Worm (Caenorhabditis elegans) whole organism, young adult: ENCODE results near the gene K12G11.6.

Source experiments
- B0261.1 ChIP-seq: sonication (generic microtip); optimal IDR thresholded peaks from 2 replicates; lab custom pipeline; 2016; ENCODE audit warnings: mild to moderate bottlenecking, missing genetic modification characterization, moderate library complexity, missing compliant biosample characterization
- F10E7.11 ChIP-seq: sonication (generic microtip); optimal IDR thresholded peaks from 2 replicates; lab custom pipeline; 2017; ENCODE audit warnings: mild to moderate bottlenecking, missing genetic modification characterization, moderate library complexity, missing compliant biosample characterization
- F49E8.2 ChIP-seq: sonication (generic microtip); optimal IDR thresholded peaks from 3 replicates; lab custom pipeline; 2017; ENCODE audit warnings: missing genetic modification characterization, mild to moderate bottlenecking, missing compliant biosample characterization, antibody characterized with exemption, moderate library complexity; ENCODE audit not compliant: insufficient read depth
- F52B5.7 ChIP-seq: sonication (generic microtip); optimal IDR thresholded peaks from 2 replicates; lab custom pipeline; 2016; ENCODE audit warnings: mild to moderate bottlenecking, missing genetic modification characterization, missing compliant biosample characterization
- F55B11.4 ChIP-seq: sonication (generic microtip); optimal IDR thresholded peaks from 2 replicates; lab custom pipeline; 2016; ENCODE audit warnings: missing compliant biosample characterization, missing genetic modification characterization, borderline replicate concordance; ENCODE audit not compliant: insufficient read depth
- F57A8.1 ChIP-seq: fragments of 200-800 bp; sonication (Bioruptor generic); optimal IDR thresholded peaks from 2 replicates; lab custom pipeline; 2018; ENCODE audit warnings: mild to moderate bottlenecking, missing genetic modification characterization, moderate library complexity, missing compliant biosample characterization
- K11D2.4 ChIP-seq: fragments of 200-800 bp; sonication (Bioruptor generic); IDR thresholded peaks from 2 replicates; pipeline ENCODE4 v1.3.6; 2022; ENCODE audit warnings: missing genetic modification reagents, missing genetic modification characterization, missing compliant biosample characterization
- T07F8.4 ChIP-seq: sonication (generic microtip); optimal IDR thresholded peaks from 2 replicates; lab custom pipeline; 2016; ENCODE audit warnings: mild to moderate bottlenecking, missing genetic modification characterization, moderate library complexity, missing compliant biosample characterization
- T26A5.8 ChIP-seq: sonication (generic microtip); optimal IDR thresholded peaks from 2 replicates; lab custom pipeline; 2016; ENCODE audit warnings: missing genetic modification characterization, missing compliant biosample characterization
- Y56A3A.18 ChIP-seq: fragments of 200-800 bp; sonication (Bioruptor generic); IDR thresholded peaks from 2 replicates; pipeline ENCODE4 v1.3.6; 2022; ENCODE audit warnings: missing genetic modification reagents, missing genetic modification characterization, missing compliant biosample characterization
- Y79H2A.3 ChIP-seq: fragments of 200-800 bp; sonication (Bioruptor generic); conservative IDR thresholded peaks from 2 replicates; pipeline ENCODE4 v1.3.6; 2022; ENCODE audit warnings: missing genetic modification reagents, missing genetic modification characterization, missing compliant biosample characterization
- ZK185.1 ChIP-seq: sonication (generic microtip); optimal IDR thresholded peaks from 2 replicates; lab custom pipeline; 2016; ENCODE audit warnings: mild to moderate bottlenecking, missing genetic modification characterization, missing compliant biosample characterization; ENCODE audit not compliant: poor library complexity, severe bottlenecking
- ama-1 ChIP-seq, 3 experiments: fragments of 150-350 bp in 1 of 3; sonication (generic microtip) in 2 of 3; optimal IDR thresholded peaks; 2 replicates each; lab custom pipeline; 2014 to 2018; ENCODE audit warnings: missing biosample characterization in 2 of 3, missing genetic modification characterization in 2 of 3, missing genetic modification reagents in 2 of 3
- aptf-2 ChIP-seq: fragments of 200-800 bp; sonication (Bioruptor generic); conservative IDR thresholded peaks from 2 replicates; pipeline ENCODE4 v1.3.6; 2022; ENCODE audit warnings: missing genetic modification reagents, missing genetic modification characterization, missing compliant biosample characterization
- athp-1 ChIP-seq: sonication (generic microtip); optimal IDR thresholded peaks from 2 replicates; lab custom pipeline; 2017; ENCODE audit warnings: mild to moderate bottlenecking, missing genetic modification characterization, missing compliant biosample characterization
- cebp-2 ChIP-seq: fragments of 200-800 bp; sonication (Bioruptor generic); IDR thresholded peaks from 2 replicates; pipeline ENCODE4 v1.3.6; 2022; ENCODE audit warnings: missing genetic modification characterization, missing compliant biosample characterization
- ceh-27 ChIP-seq: fragments of 200-800 bp; sonication (Bioruptor generic); optimal IDR thresholded peaks from 2 replicates; lab custom pipeline; 2018; ENCODE audit warnings: mild to moderate bottlenecking, missing genetic modification characterization, moderate library complexity, missing compliant biosample characterization
- ceh-58 ChIP-seq: fragments of 200-800 bp; sonication (Bioruptor generic); IDR thresholded peaks from 2 replicates; pipeline ENCODE4 v1.3.6; 2022; ENCODE audit warnings: missing genetic modification characterization, missing compliant biosample characterization
- dox-1 ChIP-seq: fragments of 200-800 bp; sonication (Bioruptor generic); IDR thresholded peaks from 2 replicates; pipeline ENCODE4 v1.3.6; 2022; ENCODE audit warnings: missing genetic modification reagents, missing genetic modification characterization, missing compliant biosample characterization
- efl-1 ChIP-seq: fragments of 150-350 bp; optimal IDR thresholded peaks from 2 replicates; lab custom pipeline; 2014; ENCODE audit warnings: missing biosample characterization, missing genetic modification reagents, missing genetic modification characterization
- egl-18 ChIP-seq: fragments of 200-800 bp; sonication (Bioruptor generic); IDR thresholded peaks from 2 replicates; pipeline ENCODE4 v1.3.6; 2022; ENCODE audit warnings: missing genetic modification reagents, missing genetic modification characterization, missing compliant biosample characterization
- egrh-3 ChIP-seq: fragments of 200-800 bp; sonication (Bioruptor generic); IDR thresholded peaks from 2 replicates; pipeline ENCODE4 v1.3.6; 2022; ENCODE audit warnings: missing genetic modification reagents, missing genetic modification characterization, missing compliant biosample characterization
- ets-4 ChIP-seq: fragments of 200-800 bp; sonication (Bioruptor generic); optimal IDR thresholded peaks from 2 replicates; lab custom pipeline; 2018; ENCODE audit warnings: mild to moderate bottlenecking, missing genetic modification characterization, missing compliant biosample characterization
- gei-17 ChIP-seq: fragments of 200-800 bp; sonication (Bioruptor generic); optimal IDR thresholded peaks from 2 replicates; lab custom pipeline; 2018; ENCODE audit warnings: mild to moderate bottlenecking, missing genetic modification characterization, missing compliant biosample characterization
- him-1 ChIP-seq: sonication (generic microtip); optimal IDR thresholded peaks from 2 replicates; lab custom pipeline; 2016; ENCODE audit warnings: missing genotype, missing genetic modification reagents, missing genetic modification characterization, missing compliant biosample characterization
- hlh-12 ChIP-seq: sonication (generic microtip); optimal IDR thresholded peaks from 2 replicates; lab custom pipeline; 2016; ENCODE audit warnings: missing genetic modification characterization, missing compliant biosample characterization
- hmg-1.2 ChIP-seq: fragments of 200-800 bp; sonication (Bioruptor generic); IDR thresholded peaks from 2 replicates; pipeline ENCODE4 v1.3.6; 2022; ENCODE audit warnings: missing genetic modification reagents, missing genetic modification characterization, missing compliant biosample characterization
- hsf-1 ChIP-seq: fragments of 200-800 bp; sonication (Bioruptor generic); IDR thresholded peaks from 2 replicates; pipeline ENCODE4 v1.3.6; 2022; ENCODE audit warnings: missing genetic modification reagents, missing genetic modification characterization, missing compliant biosample characterization
- lin-35 ChIP-seq, 3 experiments: fragments of 150-350 bp in 2 of 3; sonication (generic microtip) in 1 of 3; optimal IDR thresholded peaks; 2 replicates each; lab custom pipeline; 2014 to 2018; ENCODE audit warnings: missing biosample characterization in 3 of 3, missing genetic modification characterization in 3 of 3, missing genetic modification reagents in 3 of 3
- lin-54 ChIP-seq: fragments of 200-800 bp; sonication (Bioruptor generic); optimal IDR thresholded peaks from 2 replicates; lab custom pipeline; 2018; ENCODE audit warnings: mild to moderate bottlenecking, missing genetic modification characterization, missing compliant biosample characterization
- madf-10 ChIP-seq: sonication (generic microtip); optimal IDR thresholded peaks from 2 replicates; lab custom pipeline; 2016; ENCODE audit warnings: mild to moderate bottlenecking, missing genetic modification characterization, missing compliant biosample characterization
- madf-6 ChIP-seq: fragments of 200-800 bp; sonication (Bioruptor generic); IDR thresholded peaks from 2 replicates; pipeline ENCODE4 v1.3.6; 2022; ENCODE audit warnings: missing genetic modification reagents, missing genetic modification characterization, missing compliant biosample characterization
- mcd-1 ChIP-seq: fragments of 200-800 bp; sonication (Bioruptor generic); IDR thresholded peaks from 2 replicates; pipeline ENCODE4 v1.3.6; 2022; ENCODE audit warnings: missing genetic modification reagents, missing genetic modification characterization, missing compliant biosample characterization
- mxl-1 ChIP-seq: sonication (generic microtip); optimal IDR thresholded peaks from 2 replicates; lab custom pipeline; 2016; ENCODE audit warnings: missing genetic modification characterization, missing compliant biosample characterization
- nfya-1 ChIP-seq: sonication (generic microtip); optimal IDR thresholded peaks from 2 replicates; lab custom pipeline; 2017; ENCODE audit warnings: antibody characterized with exemption, missing compliant biosample characterization, missing genetic modification characterization, borderline replicate concordance; ENCODE audit not compliant: insufficient read depth
- nfyb-1 ChIP-seq: fragments of 200-800 bp; sonication (Bioruptor generic); IDR thresholded peaks from 2 replicates; pipeline ENCODE4 v1.3.6; 2022; ENCODE audit warnings: missing genetic modification reagents, missing genetic modification characterization, missing compliant biosample characterization
- nhr-27 ChIP-seq: fragments of 200-800 bp; sonication (Bioruptor generic); optimal IDR thresholded peaks from 2 replicates; lab custom pipeline; 2018; ENCODE audit warnings: mild to moderate bottlenecking, missing genetic modification characterization, moderate library complexity, missing compliant biosample characterization
- pha-4 ChIP-seq: fragments of 150-350 bp; sonication (generic microtip); optimal IDR thresholded peaks from 2 replicates; lab custom pipeline; 2014; ENCODE audit warnings: missing biosample characterization, missing genetic modification reagents, missing genetic modification characterization
- sea-2 ChIP-seq: fragments of 200-800 bp; sonication (Bioruptor generic); IDR thresholded peaks from 2 replicates; pipeline ENCODE4 v1.3.6; 2022; ENCODE audit warnings: missing genetic modification characterization, missing compliant biosample characterization
- snpc-1.1 ChIP-seq: sonication (generic microtip); optimal IDR thresholded peaks from 2 replicates; lab custom pipeline; 2017; ENCODE audit warnings: missing genetic modification characterization, mild to moderate bottlenecking, missing compliant biosample characterization, antibody characterized with exemption, moderate library complexity, missing genotype, missing genetic modification reagents; ENCODE audit not compliant: insufficient read depth
- snpc-3.4 ChIP-seq: sonication (generic microtip); optimal IDR thresholded peaks from 2 replicates; lab custom pipeline; 2017; ENCODE audit warnings: missing genetic modification characterization, mild to moderate bottlenecking, missing compliant biosample characterization, antibody characterized with exemption, moderate library complexity, missing genotype, missing genetic modification reagents
- snpc-4 ChIP-seq, 5 experiments: fragments of 150-350 bp in 1 of 5; sonication (generic microtip) in 4 of 5; optimal IDR thresholded peaks; 2 replicates each; lab custom pipeline; 2014 to 2018; ENCODE audit warnings: missing genetic modification characterization in 5 of 5, missing biosample characterization in 3 of 5, antibody characterized with exemption in 2 of 5, mild to moderate bottlenecking in 2 of 5, missing compliant biosample characterization in 2 of 5, missing genotype in 2 of 5, moderate library complexity in 2 of 5, missing genetic modification reagents in 1 of 5
- somi-1 ChIP-seq: fragments of 200-800 bp; sonication (Bioruptor generic); optimal IDR thresholded peaks from 2 replicates; lab custom pipeline; 2018; ENCODE audit warnings: mild to moderate bottlenecking, missing genetic modification characterization, missing compliant biosample characterization
- sptf-2 ChIP-seq: fragments of 200-800 bp; sonication (Bioruptor generic); optimal IDR thresholded peaks from 2 replicates; lab custom pipeline; 2018; ENCODE audit warnings: mild to moderate bottlenecking, missing genetic modification characterization, missing compliant biosample characterization
- ztf-22 ChIP-seq: fragments of 200-800 bp; sonication (Bioruptor generic); optimal IDR thresholded peaks from 2 replicates; lab custom pipeline; 2018; ENCODE audit warnings: mild to moderate bottlenecking, missing genetic modification characterization, moderate library complexity, missing compliant biosample characterization

The K12G11.6 gene

ce11 chrV:11887988-11888499 is 6.1 kb upstream of the K12G11.6 start, which contains the start of gene adh-1 (continued):
- TF ChIP-seq snpc-1.1 (tag; lab: Kevin White, UChicago) (no peak), madf-6 (no peak), nfya-1 (no peak), snpc-4 (GFP tag; optimal IDR thresholded peaks at IDR 0.05; lab: Kevin White, UChicago) (no peak), snpc-4 (tag; optimal IDR thresholded peaks at IDR 0.05; lab: Kevin White, UChicago) (no peak), aptf-2 (no peak), F10E7.11 (tag; lab: Kevin White, UChicago) (no peak), F52B5.7 (tag; lab: Kevin White, UChicago) (peak; percentile 59)

- no peak for TF ChIP-seq F57A8.1 (GFP tag; lab: Kevin White, UChicago)
- no peak for TF ChIP-seq T26A5.8 (tag; lab: Kevin White, UChicago)
- TF ChIP-seq lin-54 = no peak
- no peak for TF ChIP-seq T07F8.4 (tag; lab: Kevin White, UChicago)
- TF ChIP-seq madf-10 (tag; lab: Kevin White, UChicago) = no peak
- TF ChIP-seq dox-1 (GFP tag; lab: Robert Waterston, UW) = no peak
- TF ChIP-seq ztf-22 (GFP tag; lab: Kevin White, UChicago) = no peak
- no peak for TF ChIP-seq lin-35 (GFP tag; optimal IDR thresholded peaks at IDR 0.05; lab: Kevin White, UChicago)
- TF ChIP-seq F55B11.4 (tag; lab: Kevin White, UChicago) = no peak
- TF ChIP-seq mxl-1 (tag; lab: Kevin White, UChicago) = no peak
- TF ChIP-seq athp-1 (tag; lab: Kevin White, UChicago) = no peak
- no peak for TF ChIP-seq hmg-1.2 (GFP tag; lab: Robert Waterston, UW)
- no peak for TF ChIP-seq F49E8.2
- TF ChIP-seq ceh-58 (GFP tag; lab: Robert Waterston, UW) = no peak
- TF ChIP-seq snpc-4 (GFP tag; optimal IDR thresholded peaks at IDR 0.05; lab: Kevin White, UChicago) = no peak
- TF ChIP-seq snpc-4 (tag; optimal IDR thresholded peaks at IDR 0.05; lab: Kevin White, UChicago) = no peak
- no peak for TF ChIP-seq him-1 (tag; lab: Kevin White, UChicago)
- TF ChIP-seq sptf-2 (GFP tag; lab: Kevin White, UChicago) = no peak
- no peak for TF ChIP-seq snpc-3.4 (tag; lab: Kevin White, UChicago)
- TF ChIP-seq ama-1 (optimal IDR thresholded peaks at IDR 0.05; lab: Kevin White, UChicago) = peak; percentile 27
- no peak for TF ChIP-seq ama-1 (GFP tag; optimal IDR thresholded peaks at IDR 0.05; lab: Kevin White, UChicago)
- no peak for TF ChIP-seq sea-2 (GFP tag; lab: Robert Waterston, UW)
- TF ChIP-seq F10E7.11 (tag; lab: Kevin White, UChicago) = no peak
- no peak for TF ChIP-seq B0261.1 (tag; lab: Kevin White, UChicago)
- no peak for TF ChIP-seq hlh-12
- 0 out of 2 replicates have a peak, but pooled peaks have one; percentile 10 for TF ChIP-seq nfyb-1 (GFP tag; lab: Robert Waterston, UW)
- no peak for TF ChIP-seq ZK185.1 (tag; lab: Kevin White, UChicago)
- no peak for TF ChIP-seq gei-17 (GFP tag; lab: Kevin White, UChicago)
- no peak for TF ChIP-seq mcd-1 (GFP tag; lab: Robert Waterston, UW)
- TF ChIP-seq efl-1 (GFP tag; lab: Kevin White, UChicago) = no peak
- TF ChIP-seq cebp-2 (GFP tag; lab: Robert Waterston, UW) = no peak
- TF ChIP-seq egl-18 = no peak
- 0 out of 2 replicates have a peak, but pooled peaks have one; percentile 11 for TF ChIP-seq K11D2.4 (GFP tag; lab: Robert Waterston, UW)
- no peak for TF ChIP-seq Y79H2A.3 (GFP tag; lab: Robert Waterston, UW)
- TF ChIP-seq nhr-27 (tag; lab: Kevin White, UChicago) = peak; percentile 47
- TF ChIP-seq ceh-27 = no peak
- TF ChIP-seq somi-1 (GFP tag; lab: Kevin White, UChicago) = no peak
- TF ChIP-seq ets-4 (GFP tag; lab: Kevin White, UChicago) = no peak
- peak; percentile 61 for TF ChIP-seq pha-4
- TF ChIP-seq hsf-1 (GFP tag; lab: Robert Waterston, UW) = peak; percentile 30; the same call in 1 of the 2 replicates
- no peak for TF ChIP-seq egrh-3 (GFP tag; lab: Robert Waterston, UW)
- TF ChIP-seq Y56A3A.18 = no peak
These were observed 5.5 kb upstream of the K12G11.6 start for ce11 chrV:11888656-11889055.
